Fruit fly (Drosophila melanogaster) whole organism, adult: ENCODE data around the gene CG7742.
A peak's percentile ranks its signal among the peaks of the same experiment; 100 is the strongest.

ENCODE experiments used
- CG11617 ChIP-seq: fragments of 200-800 bp; sonication (Bioruptor generic); optimal IDR thresholded peaks from 2 replicates; lab custom pipeline; 2017; ENCODE audit warnings: mild to moderate bottlenecking, missing biosample characterization, missing genetic modification reagents, missing genetic modification characterization
- CG1620 ChIP-seq: fragments of 200-800 bp; sonication (Bioruptor generic); optimal IDR thresholded peaks from 2 replicates; lab custom pipeline; 2016; ENCODE audit warnings: missing biosample characterization, missing genetic modification characterization
- CG5204 ChIP-seq: fragments of 200-800 bp; sonication (Bioruptor generic); optimal IDR thresholded peaks from 2 replicates; lab custom pipeline; 2016; ENCODE audit warnings: missing biosample characterization, missing genetic modification characterization
- Clk ChIP-seq: fragments of 200-800 bp; sonication (Bioruptor generic); optimal IDR thresholded peaks from 2 replicates; lab custom pipeline; 2017; ENCODE audit warnings: missing biosample characterization, missing genetic modification characterization
- Crg-1 ChIP-seq: fragments of 200-800 bp; sonication (Bioruptor generic); optimal IDR thresholded peaks from 2 replicates; lab custom pipeline; 2016; ENCODE audit warnings: missing biosample characterization, missing genetic modification characterization
- Hr96 ChIP-seq: fragments of 200-800 bp; sonication (Bioruptor generic); optimal IDR thresholded peaks from 2 replicates; lab custom pipeline; 2016; ENCODE audit warnings: missing biosample characterization, missing genetic modification characterization
- Mnt ChIP-seq: fragments of 200-800 bp; sonication (Bioruptor generic); optimal IDR thresholded peaks from 2 replicates; lab custom pipeline; 2016; ENCODE audit warnings: missing biosample characterization, mild to moderate bottlenecking, missing genetic modification characterization
- bab1 ChIP-seq: fragments of 200-800 bp; sonication (Bioruptor generic); optimal IDR thresholded peaks from 3 replicates; lab custom pipeline; 2019; ENCODE audit warnings: missing biosample characterization, mild to moderate bottlenecking, missing genetic modification characterization, moderate library complexity
- cic ChIP-seq: fragments of 200-800 bp; sonication (Bioruptor generic); optimal IDR thresholded peaks from 2 replicates; lab custom pipeline; 2017; ENCODE audit warnings: missing biosample characterization, mild to moderate bottlenecking, missing genetic modification characterization, moderate library complexity
- cnc ChIP-seq, 2 experiments: fragments of >200 bp; optimal IDR thresholded peaks; 2 replicates each; lab custom pipeline; 2017
- kay ChIP-seq: fragments of 200-800 bp; sonication (Bioruptor generic); peaks from one replicate; lab custom pipeline; 2016; ENCODE audit warnings: missing biosample characterization, missing genetic modification characterization, borderline replicate concordance
- toe ChIP-seq: fragments of 200-800 bp; sonication (Bioruptor generic); optimal IDR thresholded peaks from 2 replicates; lab custom pipeline; 2016; ENCODE audit warnings: missing biosample characterization, missing genetic modification characterization

DNA sequence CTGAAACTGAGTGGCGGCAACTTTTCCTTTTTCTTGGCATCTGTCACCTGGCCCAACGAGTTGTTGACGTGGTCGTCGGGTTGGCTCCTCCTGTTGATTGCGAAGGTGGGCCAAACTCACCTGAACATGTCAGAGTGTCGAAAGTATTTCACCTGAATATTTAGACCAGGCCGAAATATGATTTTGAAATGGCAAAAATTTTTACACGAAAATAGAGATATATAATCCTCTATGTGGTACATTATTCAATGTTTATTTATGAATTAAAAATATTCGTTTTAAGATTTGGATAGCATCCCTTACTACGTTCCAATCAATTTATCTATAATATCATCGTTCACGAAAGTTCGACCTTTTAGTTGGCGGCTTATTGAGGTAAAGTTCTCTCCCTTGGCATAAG is at the start of gene CG7742:
- no peak for TF ChIP-seq bab1 (GFP tag; lab: Kevin White, UChicago)
- no peak for TF ChIP-seq Clk (GFP tag; lab: Kevin White, UChicago)
- no peak for TF ChIP-seq Hr96 (GFP tag; lab: Kevin White, UChicago)
- no peak for TF ChIP-seq toe (GFP tag; lab: Kevin White, UChicago)
- TF ChIP-seq Crg-1: no peak
- no peak for TF ChIP-seq Mnt (GFP tag; lab: Kevin White, UChicago)
- no peak for TF ChIP-seq CG11617
- TF ChIP-seq CG1620 (GFP tag; lab: Kevin White, UChicago): no peak
- TF ChIP-seq cic: no peak
- TF ChIP-seq cnc (optimal IDR thresholded peaks at IDR 0.05; lab: Kevin White, UChicago): no peak
- no peak for TF ChIP-seq CG5204 (GFP tag; lab: Kevin White, UChicago)
- TF ChIP-seq kay (GFP tag; lab: Kevin White, UChicago): peak; percentile 23
